Worm (Caenorhabditis elegans) whole organism, young adult: Measurements from ENCODE around the gene gfi-1.

Experiments
- D2030.7 ChIP-seq: fragments of 200-800 bp; sonication (Bioruptor generic); IDR thresholded peaks from 2 replicates; pipeline ENCODE4 v1.3.6; 2022; ENCODE audit warnings: missing genetic modification reagents, missing genetic modification characterization, missing compliant biosample characterization
- F10E7.11 ChIP-seq: sonication (generic microtip); optimal IDR thresholded peaks from 2 replicates; lab custom pipeline; 2017; ENCODE audit warnings: mild to moderate bottlenecking, missing genetic modification characterization, moderate library complexity, missing compliant biosample characterization
- F23B12.7 ChIP-seq: sonication (generic microtip); optimal IDR thresholded peaks from 2 replicates; lab custom pipeline; 2017; ENCODE audit warnings: missing genetic modification characterization, mild to moderate bottlenecking, missing compliant biosample characterization, antibody characterized with exemption, moderate library complexity; ENCODE audit not compliant: insufficient read depth
- F33H1.4 ChIP-seq: fragments of 200-800 bp; sonication (Bioruptor generic); IDR thresholded peaks from 2 replicates; pipeline ENCODE4 v1.3.6; 2022; ENCODE audit warnings: missing genetic modification reagents, missing genetic modification characterization, missing compliant biosample characterization
- F52B5.7 ChIP-seq: sonication (generic microtip); optimal IDR thresholded peaks from 2 replicates; lab custom pipeline; 2016; ENCODE audit warnings: mild to moderate bottlenecking, missing genetic modification characterization, missing compliant biosample characterization
- F57A8.1 ChIP-seq: fragments of 200-800 bp; sonication (Bioruptor generic); optimal IDR thresholded peaks from 2 replicates; lab custom pipeline; 2018; ENCODE audit warnings: mild to moderate bottlenecking, missing genetic modification characterization, moderate library complexity, missing compliant biosample characterization
- F57C9.4 ChIP-seq: sonication (generic microtip); optimal IDR thresholded peaks from 2 replicates; lab custom pipeline; 2017; ENCODE audit warnings: mild to moderate bottlenecking, missing genetic modification characterization, missing compliant biosample characterization
- T07F8.4 ChIP-seq: sonication (generic microtip); optimal IDR thresholded peaks from 2 replicates; lab custom pipeline; 2016; ENCODE audit warnings: mild to moderate bottlenecking, missing genetic modification characterization, moderate library complexity, missing compliant biosample characterization
- Y53F4B.3 ChIP-seq: fragments of 200-800 bp; sonication (Bioruptor generic); IDR thresholded peaks from 2 replicates; pipeline ENCODE4 v1.3.6; 2022; ENCODE audit warnings: missing genetic modification reagents, missing genetic modification characterization, missing compliant biosample characterization
- aptf-3 ChIP-seq: fragments of 200-800 bp; sonication (Bioruptor generic); IDR thresholded peaks from 2 replicates; pipeline ENCODE4 v1.3.6; 2022; ENCODE audit warnings: missing genetic modification characterization, missing compliant biosample characterization
- attf-3 ChIP-seq: fragments of 200-800 bp; sonication (Bioruptor generic); conservative IDR thresholded peaks from 2 replicates; pipeline ENCODE4 v1.3.6; 2022; ENCODE audit warnings: missing genetic modification reagents, missing genetic modification characterization, missing compliant biosample characterization
- cebp-1 ChIP-seq, 2 experiments: fragments of 200-800 bp in 1 of 2; sonication (Bioruptor generic) in 1 of 2; sonication (generic microtip) in 1 of 2; IDR thresholded peaks in 1 of 2; optimal IDR thresholded peaks in 1 of 2; 2 replicates each; pipeline versions ENCODE4 v1.3.6 to Lab custom; 2017 to 2022; ENCODE audit warnings: missing compliant biosample characterization in 2 of 2, missing genetic modification characterization in 2 of 2, mild to moderate bottlenecking in 1 of 2, missing genetic modification reagents in 1 of 2, moderate library complexity in 1 of 2
- cebp-2 ChIP-seq: fragments of 200-800 bp; sonication (Bioruptor generic); IDR thresholded peaks from 2 replicates; pipeline ENCODE4 v1.3.6; 2022; ENCODE audit warnings: missing genetic modification characterization, missing compliant biosample characterization
- ceh-27 ChIP-seq: fragments of 200-800 bp; sonication (Bioruptor generic); optimal IDR thresholded peaks from 2 replicates; lab custom pipeline; 2018; ENCODE audit warnings: mild to moderate bottlenecking, missing genetic modification characterization, moderate library complexity, missing compliant biosample characterization
- ceh-40 ChIP-seq: fragments of 200-800 bp; sonication (Bioruptor generic); IDR thresholded peaks from 2 replicates; pipeline ENCODE4 v1.3.6; 2022; ENCODE audit warnings: missing genetic modification characterization, missing compliant biosample characterization
- chd-7 ChIP-seq: sonication (generic microtip); optimal IDR thresholded peaks from 2 replicates; lab custom pipeline; 2016; ENCODE audit warnings: mild to moderate bottlenecking, missing genetic modification characterization, moderate library complexity, missing compliant biosample characterization
- die-1 ChIP-seq: sonication (generic microtip); optimal IDR thresholded peaks from 2 replicates; lab custom pipeline; 2016; ENCODE audit warnings: missing genotype, mild to moderate bottlenecking, missing genetic modification characterization, missing compliant biosample characterization
- fkh-3 ChIP-seq: sonication (generic microtip); optimal IDR thresholded peaks from 2 replicates; lab custom pipeline; 2016; ENCODE audit warnings: mild to moderate bottlenecking, missing genetic modification characterization, missing compliant biosample characterization
- hlh-12 ChIP-seq: sonication (generic microtip); optimal IDR thresholded peaks from 2 replicates; lab custom pipeline; 2016; ENCODE audit warnings: missing genetic modification characterization, missing compliant biosample characterization
- hmg-1.2 ChIP-seq: fragments of 200-800 bp; sonication (Bioruptor generic); IDR thresholded peaks from 2 replicates; pipeline ENCODE4 v1.3.6; 2022; ENCODE audit warnings: missing genetic modification reagents, missing genetic modification characterization, missing compliant biosample characterization
- let-526 ChIP-seq: fragments of 200-800 bp; sonication (Bioruptor generic); IDR thresholded peaks from 2 replicates; pipeline ENCODE4 v1.3.6; 2022; ENCODE audit warnings: missing genetic modification reagents, missing genetic modification characterization, missing compliant biosample characterization
- madf-10 ChIP-seq: sonication (generic microtip); optimal IDR thresholded peaks from 2 replicates; lab custom pipeline; 2016; ENCODE audit warnings: mild to moderate bottlenecking, missing genetic modification characterization, missing compliant biosample characterization
- mes-4 ChIP-seq: sonication (generic microtip); optimal IDR thresholded peaks from 2 replicates; lab custom pipeline; 2016; ENCODE audit warnings: missing genotype, missing genetic modification characterization, missing compliant biosample characterization
- nhr-80 ChIP-seq: sonication (generic microtip); optimal IDR thresholded peaks from 2 replicates; lab custom pipeline; 2016; ENCODE audit warnings: missing genetic modification characterization, missing compliant biosample characterization
- pha-4 ChIP-seq: fragments of 150-350 bp; sonication (generic microtip); optimal IDR thresholded peaks from 2 replicates; lab custom pipeline; 2014; ENCODE audit warnings: missing biosample characterization, missing genetic modification reagents, missing genetic modification characterization
- rec-8 ChIP-seq, 2 experiments: sonication (generic microtip); optimal IDR thresholded peaks; 2 replicates each; lab custom pipeline; 2016; ENCODE audit warnings: mild to moderate bottlenecking in 2 of 2, missing genetic modification characterization in 2 of 2, missing genetic modification reagents in 2 of 2, missing genotype in 2 of 2, missing biosample characterization in 1 of 2, missing compliant biosample characterization in 1 of 2, moderate library complexity in 1 of 2
- sdz-38 ChIP-seq: sonication (generic microtip); optimal IDR thresholded peaks from 2 replicates; lab custom pipeline; 2016; ENCODE audit warnings: missing genotype, missing genetic modification characterization, missing compliant biosample characterization
- snpc-3.4 ChIP-seq: sonication (generic microtip); optimal IDR thresholded peaks from 2 replicates; lab custom pipeline; 2017; ENCODE audit warnings: missing genetic modification characterization, mild to moderate bottlenecking, missing compliant biosample characterization, antibody characterized with exemption, moderate library complexity, missing genotype, missing genetic modification reagents
- snpc-4 ChIP-seq, 5 experiments: fragments of 150-350 bp in 1 of 5; sonication (generic microtip) in 4 of 5; optimal IDR thresholded peaks; 2 replicates each; lab custom pipeline; 2014 to 2018; ENCODE audit warnings: missing genetic modification characterization in 5 of 5, missing biosample characterization in 3 of 5, antibody characterized with exemption in 2 of 5, mild to moderate bottlenecking in 2 of 5, missing compliant biosample characterization in 2 of 5, missing genotype in 2 of 5, moderate library complexity in 2 of 5, missing genetic modification reagents in 1 of 5
- sptf-2 ChIP-seq: fragments of 200-800 bp; sonication (Bioruptor generic); optimal IDR thresholded peaks from 2 replicates; lab custom pipeline; 2018; ENCODE audit warnings: mild to moderate bottlenecking, missing genetic modification characterization, missing compliant biosample characterization
- tbp1 ChIP-seq: fragments of 200-800 bp; sonication (Bioruptor generic); optimal IDR thresholded peaks from 2 replicates; lab custom pipeline; 2018; ENCODE audit warnings: mild to moderate bottlenecking, missing genetic modification characterization, missing compliant biosample characterization
- tbx-9 ChIP-seq: sonication (generic microtip); optimal IDR thresholded peaks from 2 replicates; lab custom pipeline; 2016; ENCODE audit warnings: borderline replicate concordance, missing genetic modification characterization, inconsistent platforms, missing compliant biosample characterization
- zfh-2 ChIP-seq: fragments of 200-800 bp; sonication (Bioruptor generic); conservative IDR thresholded peaks from 2 replicates; pipeline ENCODE4 v1.3.6; 2022; ENCODE audit warnings: missing genetic modification reagents, missing genetic modification characterization, missing compliant biosample characterization
- ztf-26 ChIP-seq: sonication (generic microtip); optimal IDR thresholded peaks from 2 replicates; lab custom pipeline; 2017; ENCODE audit warnings: missing genetic modification characterization, missing compliant biosample characterization
- ztf-28 ChIP-seq: fragments of 200-800 bp; sonication (Bioruptor generic); IDR thresholded peaks from 2 replicates; pipeline ENCODE4 v1.3.6; 2022; ENCODE audit warnings: missing genetic modification reagents, missing genetic modification characterization, missing compliant biosample characterization
- ztf-6 ChIP-seq: fragments of 200-800 bp; sonication (Bioruptor generic); IDR thresholded peaks from 2 replicates; pipeline ENCODE4 v1.3.6; 2022; ENCODE audit warnings: missing genetic modification reagents, missing genetic modification characterization, missing compliant biosample characterization

Gene gfi-1

ce11 chrV:6399831-6400230 lies at the start of gene gfi-1:
gfi-1 (minus strand) TSS chrV:6399931.
- no peak for TF ChIP-seq mes-4 (tag; lab: Kevin White, UChicago)
- no peak for TF ChIP-seq F23B12.7
- no peak for TF ChIP-seq F57A8.1 (GFP tag; lab: Kevin White, UChicago)
- TF ChIP-seq ztf-28 = no peak
- no peak for TF ChIP-seq ztf-6 (GFP tag; lab: Robert Waterston, UW)
- TF ChIP-seq F52B5.7 (tag; lab: Kevin White, UChicago) = no peak
- no peak for TF ChIP-seq hmg-1.2 (GFP tag; lab: Robert Waterston, UW)
- no peak for TF ChIP-seq hlh-12 (tag; lab: Kevin White, UChicago)
- TF ChIP-seq ceh-27 (GFP tag; lab: Kevin White, UChicago) = no peak
- no peak for TF ChIP-seq zfh-2 (GFP tag; lab: Robert Waterston, UW)
- TF ChIP-seq Y53F4B.3 = no peak
- no peak for TF ChIP-seq tbx-9
- TF ChIP-seq ceh-40 (GFP tag; lab: Robert Waterston, UW) = no peak
- no peak for TF ChIP-seq cebp-1 (GFP tag; IDR thresholded peaks at IDR 0.05; lab: Robert Waterston, UW)
- no peak for TF ChIP-seq cebp-1 (tag; optimal IDR thresholded peaks at IDR 0.05; lab: Kevin White, UChicago)
- no peak for TF ChIP-seq pha-4 (tag; lab: Kevin White, UChicago)

DNA sequence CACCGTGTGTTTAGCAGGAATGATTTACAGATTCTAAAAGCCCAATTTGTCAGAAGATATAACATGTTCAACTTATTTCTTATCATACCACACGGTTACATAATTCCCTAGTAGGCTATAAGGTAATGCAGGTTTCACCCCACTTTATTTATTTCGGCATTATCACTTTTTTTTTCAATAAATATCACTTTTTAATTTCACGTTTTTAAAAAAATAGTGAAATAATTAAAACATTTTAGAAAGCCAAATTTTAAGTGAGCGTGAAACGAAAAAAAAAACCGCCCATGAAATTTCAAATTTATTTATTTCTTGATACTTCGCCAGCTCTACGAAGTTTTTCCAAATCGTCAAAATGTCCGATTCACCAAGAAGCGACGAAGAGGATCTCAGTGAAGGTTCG lies 48.6 kb upstream of the gfi-1 start, which contains the start of gene fbxa-196:
Gene fbxa-196 (plus strand): TSS at position 301 of the 400 bp plus-strand sequence.
- no peak for TF ChIP-seq T07F8.4 (tag; lab: Kevin White, UChicago)
- TF ChIP-seq ztf-26 (tag; lab: Kevin White, UChicago) = no peak
- no peak for TF ChIP-seq cebp-2 (GFP tag; lab: Robert Waterston, UW)
- no peak for TF ChIP-seq ztf-6 (GFP tag; lab: Robert Waterston, UW)
- TF ChIP-seq F33H1.4 = no peak
- TF ChIP-seq madf-10 (tag; lab: Kevin White, UChicago) = no peak
- TF ChIP-seq attf-3 = no peak
- no peak for TF ChIP-seq nhr-80
- no peak for TF ChIP-seq die-1 (tag; lab: Kevin White, UChicago)
- TF ChIP-seq zfh-2 (GFP tag; lab: Robert Waterston, UW) = no peak
- TF ChIP-seq sptf-2 = no peak
- no peak for TF ChIP-seq aptf-3 (GFP tag; lab: Robert Waterston, UW)
- no peak for TF ChIP-seq chd-7 (tag; lab: Kevin White, UChicago)
- no peak for TF ChIP-seq rec-8 (tag; optimal IDR thresholded peaks at IDR 0.05; lab: Kevin White, UChicago)

DNA sequence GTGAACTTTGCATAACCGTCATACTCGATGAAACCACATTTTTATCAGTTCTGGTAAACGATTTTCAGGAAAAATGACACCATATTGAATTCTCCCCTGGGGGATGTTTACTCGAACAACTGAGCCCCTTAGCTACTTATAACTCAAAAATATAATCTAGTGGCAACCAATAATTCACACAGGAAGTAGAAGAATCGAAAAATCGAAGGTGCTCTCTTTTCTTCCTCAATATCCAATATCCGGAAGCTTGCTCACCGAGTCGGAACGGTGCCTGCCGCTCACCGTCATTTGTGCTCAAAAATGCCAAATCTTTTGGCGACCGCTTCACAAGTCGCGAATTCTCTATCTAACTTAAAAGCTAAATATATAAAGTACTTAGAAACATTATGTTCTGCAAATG lies 42.3 kb upstream of the gfi-1 start, which contains the start of gene T05H4.3:
Gene T05H4.3 (plus strand): TSS at position 301 of the 400 bp plus-strand sequence.
- TF ChIP-seq F57C9.4 (no peak), snpc-3.4 (no peak), sdz-38 (tag; lab: Kevin White, UChicago) (no peak), ceh-40 (GFP tag; lab: Robert Waterston, UW) (no peak), fkh-3 (tag; lab: Kevin White, UChicago) (no peak), let-526 (GFP tag; lab: Robert Waterston, UW) (no peak), F10E7.11 (no peak), D2030.7 (no peak), snpc-4 (GFP tag; optimal IDR thresholded peaks at IDR 0.05; lab: Kevin White, UChicago) (no peak), snpc-4 (tag; optimal IDR thresholded peaks at IDR 0.05; lab: Kevin White, UChicago) (no peak), tbp1 (no peak)
